Worm (Caenorhabditis elegans) whole organism, L1 larva: ENCODE results near the gene F07H5.13.

ENCODE experiments used
- ama-1 ChIP-seq: fragments of 150-350 bp; optimal IDR thresholded peaks from 2 replicates; lab custom pipeline; 2014
- jun-1 ChIP-seq: fragments of 150-350 bp; optimal IDR thresholded peaks from 2 replicates; lab custom pipeline; 2014; ENCODE audit warnings: missing biosample characterization, missing genetic modification reagents, missing genetic modification characterization
- nhr-19 ChIP-seq: fragments of 200-800 bp; sonication (Bioruptor generic); conservative IDR thresholded peaks from 2 replicates; pipeline ENCODE4 v1.3.6; 2022; ENCODE audit warnings: missing genetic modification characterization, missing compliant biosample characterization
- nhr-237 ChIP-seq: fragments of 150-350 bp; optimal IDR thresholded peaks from 2 replicates; lab custom pipeline; 2014; ENCODE audit warnings: missing biosample characterization, missing genetic modification characterization
- unc-62 ChIP-seq: fragments of 150-350 bp; optimal IDR thresholded peaks from 2 replicates; lab custom pipeline; 2014; ENCODE audit warnings: missing biosample characterization, missing genetic modification reagents, missing genetic modification characterization
- unc-98 ChIP-seq: fragments of 200-800 bp; sonication (Bioruptor generic); IDR thresholded peaks from 2 replicates; pipeline ENCODE4 v1.3.6; 2022; ENCODE audit warnings: missing genetic modification characterization, missing compliant biosample characterization

- TF ChIP-seq nhr-237 (no peak), ama-1 (lab: Kevin White, UChicago) (no peak), jun-1 (tag; lab: Kevin White, UChicago) (no peak), nhr-19 (no peak), unc-98 (GFP tag; lab: Robert Waterston, UW) (no peak), unc-62 (no peak)
Measured at ce11 chrII:8814231-8814630, 23.9 kb downstream of the F07H5.13 start.
